Worm (Caenorhabditis elegans) whole organism, midembryonic: ENCODE measurements around the gene ora-1.

Source experiments
- T22C8.4 ChIP-seq: fragments of 200-800 bp; sonication (Bioruptor generic); IDR thresholded peaks from 2 replicates; pipeline ENCODE4 v1.3.6; 2022; ENCODE audit warnings: missing genetic modification characterization, missing compliant biosample characterization
- cog-1 ChIP-seq: sonication (generic microtip); optimal IDR thresholded peaks from 2 replicates; lab custom pipeline; 2016; ENCODE audit warnings: missing genetic modification characterization, missing compliant biosample characterization
- flt-1 ChIP-seq: fragments of 200-800 bp; sonication (Bioruptor generic); IDR thresholded peaks from 2 replicates; pipeline ENCODE4 v1.3.6; 2022; ENCODE audit warnings: missing genetic modification characterization, missing compliant biosample characterization
- klf-2 ChIP-seq: fragments of 200-800 bp; sonication (Bioruptor generic); conservative IDR thresholded peaks from 2 replicates; pipeline ENCODE4 v1.3.6; 2022; ENCODE audit warnings: missing genetic modification reagents, missing genetic modification characterization, missing compliant biosample characterization
- med-1 ChIP-seq: sonication (generic microtip); optimal IDR thresholded peaks from 2 replicates; lab custom pipeline; 2017; ENCODE audit warnings: missing genetic modification characterization, mild to moderate bottlenecking, missing compliant biosample characterization, antibody characterized with exemption, missing genetic modification reagents; ENCODE audit not compliant: insufficient read depth
- ref-1 ChIP-seq: fragments of 200-800 bp; sonication (Bioruptor generic); conservative IDR thresholded peaks from 2 replicates; pipeline ENCODE4 v1.3.6; 2022; ENCODE audit warnings: missing genetic modification reagents, missing genetic modification characterization, missing compliant biosample characterization
- tab-1 ChIP-seq: fragments of 200-800 bp; sonication (Bioruptor generic); IDR thresholded peaks from 2 replicates; pipeline ENCODE4 v1.3.6; 2022; ENCODE audit warnings: missing genetic modification characterization, missing compliant biosample characterization
- ztf-23 ChIP-seq: fragments of 200-800 bp; sonication (Bioruptor generic); IDR thresholded peaks from 2 replicates; pipeline ENCODE4 v1.3.6; 2022; ENCODE audit warnings: missing genetic modification reagents, missing genetic modification characterization, missing compliant biosample characterization
- ztf-29 ChIP-seq: fragments of 200-800 bp; sonication (Bioruptor generic); IDR thresholded peaks from 2 replicates; pipeline ENCODE4 v1.3.6; 2022; ENCODE audit warnings: missing genetic modification reagents, missing genetic modification characterization, missing compliant biosample characterization

ora-1 gene

DNA sequence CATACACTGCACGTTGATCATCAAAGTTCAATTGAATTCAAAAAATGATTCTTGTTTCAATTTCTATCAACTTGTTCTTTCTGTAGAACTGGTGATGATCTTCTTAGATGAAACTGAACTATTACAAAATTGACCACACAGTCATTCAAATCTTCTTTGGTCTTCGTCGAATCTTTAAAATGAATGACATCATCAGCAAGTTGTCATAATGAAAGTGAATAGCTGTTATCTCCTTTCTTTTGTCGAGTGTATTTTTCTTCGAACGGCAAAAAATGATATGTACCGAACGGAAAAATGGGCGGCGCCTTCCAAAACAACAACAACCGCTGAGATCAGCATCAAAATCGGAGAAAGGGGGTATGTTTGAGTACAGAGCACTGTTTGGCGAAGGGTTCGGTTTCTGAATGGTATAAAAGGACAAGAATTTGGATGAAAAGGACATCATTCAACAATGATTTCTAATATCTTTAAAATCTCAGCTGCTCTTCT lies at the start of gene ora-1:
TSS of gene ora-1 (plus strand) at position 439 of the 489 bp plus-strand sequence.
- TF ChIP-seq klf-2 (GFP tag; lab: Robert Waterston, UW) (no peak), cog-1 (no peak)

DNA sequence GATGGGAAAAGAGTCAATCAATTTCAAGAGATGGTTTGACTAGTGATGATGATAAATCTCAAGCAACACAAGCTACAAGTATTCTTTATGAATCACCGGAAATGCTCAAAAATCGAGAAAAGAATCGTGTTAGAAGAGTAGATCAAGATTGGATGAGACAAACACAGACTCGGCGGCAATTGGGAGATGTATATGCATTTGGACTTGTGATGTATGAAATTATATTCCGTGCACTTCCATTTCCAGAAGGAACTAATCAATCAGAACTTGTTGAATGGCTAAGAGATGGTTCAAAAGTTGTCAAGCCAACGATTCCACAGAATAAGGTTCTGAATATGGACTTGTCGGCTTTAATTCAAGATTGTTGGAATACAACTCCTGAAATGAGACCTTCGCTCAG lies 45.8 kb upstream of the ora-1 start:
- no peak for TF ChIP-seq flt-1 (GFP tag; lab: Robert Waterston, UW)
- TF ChIP-seq tab-1 (GFP tag; lab: Robert Waterston, UW): no peak
- TF ChIP-seq T22C8.4: no peak
- no peak for TF ChIP-seq cog-1
- TF ChIP-seq klf-2 (GFP tag; lab: Robert Waterston, UW): no peak

DNA sequence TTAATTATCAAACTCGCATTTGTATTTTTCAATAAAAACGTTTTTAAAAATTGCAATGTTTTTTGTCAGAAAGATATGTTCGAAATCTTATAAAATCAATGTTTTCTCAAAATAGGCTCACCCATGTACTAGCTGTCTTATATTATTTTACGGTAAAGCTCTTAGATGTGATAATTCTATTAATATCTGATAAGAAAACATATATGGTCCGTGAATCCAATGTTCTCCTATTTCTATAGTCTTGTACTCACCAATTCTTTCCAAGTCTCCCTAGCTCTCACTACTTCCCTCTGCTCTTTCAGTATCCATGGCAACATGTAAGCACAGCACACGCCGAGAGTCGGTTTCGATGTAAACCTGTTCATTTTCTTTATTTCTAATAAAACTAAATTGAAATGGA lies 44.0 kb upstream of the ora-1 start, which contains the start of gene bbs-2:
TSS of gene bbs-2 (plus strand) at position 301 of the 400 bp plus-strand sequence.
- TF ChIP-seq ref-1: no peak
- no peak for TF ChIP-seq klf-2 (GFP tag; lab: Robert Waterston, UW)
- TF ChIP-seq tab-1 (GFP tag; lab: Robert Waterston, UW): no peak
- TF ChIP-seq ztf-29 (GFP tag; lab: Robert Waterston, UW): no peak
- TF ChIP-seq flt-1 (GFP tag; lab: Robert Waterston, UW): no peak
- no peak for TF ChIP-seq T22C8.4
- no peak for TF ChIP-seq med-1
- TF ChIP-seq cog-1: no peak
- no peak for TF ChIP-seq ztf-23 (GFP tag; lab: Robert Waterston, UW)

DNA sequence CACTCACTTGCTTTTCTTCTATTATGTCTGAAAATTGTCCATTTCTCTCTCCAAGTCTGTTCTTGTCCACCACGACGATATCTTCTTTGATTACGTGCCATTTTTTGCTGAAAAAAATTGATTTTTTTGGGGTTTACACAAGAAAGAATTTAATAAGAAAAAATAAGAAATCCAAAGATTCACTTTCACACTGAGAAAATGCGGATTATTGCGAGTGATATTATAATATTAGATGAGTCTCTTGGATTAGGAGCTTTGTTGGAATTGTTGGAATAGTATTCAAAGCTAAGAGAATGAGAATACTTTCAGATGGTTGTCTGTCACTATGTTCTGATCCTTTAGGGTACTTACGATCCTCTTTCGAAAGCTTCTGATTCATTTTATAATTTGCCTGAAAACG lies 38.9 kb upstream of the ora-1 start, which contains the start of gene F20D12.7:
TSS of gene F20D12.7 (minus strand) at position 101 of the 400 bp plus-strand sequence.
- no peak for TF ChIP-seq ref-1
- TF ChIP-seq ztf-29 (GFP tag; lab: Robert Waterston, UW): no peak
- TF ChIP-seq ztf-23 (GFP tag; lab: Robert Waterston, UW): no peak
- no peak for TF ChIP-seq cog-1
- TF ChIP-seq flt-1 (GFP tag; lab: Robert Waterston, UW): no peak
- no peak for TF ChIP-seq tab-1 (GFP tag; lab: Robert Waterston, UW)
- no peak for TF ChIP-seq klf-2 (GFP tag; lab: Robert Waterston, UW)

DNA sequence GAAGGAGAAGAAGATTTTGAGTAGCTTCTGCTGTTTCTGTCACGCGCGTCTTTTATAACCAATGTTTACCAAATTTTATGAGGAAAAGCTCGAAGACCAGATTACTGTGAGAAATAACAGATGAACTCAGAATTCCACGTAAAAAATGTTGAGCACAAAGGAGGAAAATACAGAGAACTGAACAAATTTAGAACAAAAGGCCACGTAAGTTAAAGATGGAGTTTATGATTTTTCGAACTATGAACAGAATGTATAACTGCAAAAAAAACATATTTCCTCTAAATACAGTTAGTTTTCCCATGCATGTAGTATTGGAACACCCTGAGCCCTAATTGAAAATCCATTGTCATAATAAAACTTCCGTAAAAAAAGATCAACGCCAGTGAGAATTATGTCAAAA lies 36.8 kb upstream of the ora-1 start, which contains the start of gene exc-9:
TSS of gene exc-9 (minus strand) at position 101 of the 400 bp plus-strand sequence.
- TF ChIP-seq klf-2 (GFP tag; lab: Robert Waterston, UW): no peak
- TF ChIP-seq flt-1 (GFP tag; lab: Robert Waterston, UW): no peak
- TF ChIP-seq med-1: no peak
- no peak for TF ChIP-seq ref-1
- TF ChIP-seq tab-1 (GFP tag; lab: Robert Waterston, UW): no peak
- TF ChIP-seq ztf-23 (GFP tag; lab: Robert Waterston, UW): no peak

DNA sequence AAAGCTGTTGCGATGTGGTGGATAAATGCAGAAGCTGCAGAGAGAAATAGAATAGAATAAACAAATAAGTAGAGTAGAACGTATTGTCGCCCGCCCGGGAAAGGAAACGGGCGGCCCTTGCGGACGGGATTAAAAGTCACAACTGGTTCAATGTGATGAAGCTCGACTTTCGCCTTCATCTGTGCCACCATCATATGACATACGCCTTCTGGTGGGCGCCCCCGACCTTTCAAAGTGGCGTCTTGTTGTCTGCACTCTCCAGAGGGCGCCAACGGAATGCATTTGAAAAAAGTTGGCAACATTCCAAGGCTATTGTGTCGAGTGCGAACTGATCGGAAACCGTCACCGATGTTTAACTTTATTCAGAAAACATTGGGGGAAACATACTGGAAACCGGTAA lies 34.4 kb upstream of the ora-1 start:
- TF ChIP-seq klf-2 (GFP tag; lab: Robert Waterston, UW) (no peak), med-1 (no peak), tab-1 (GFP tag; lab: Robert Waterston, UW) (no peak), T22C8.4 (no peak), ztf-23 (GFP tag; lab: Robert Waterston, UW) (no peak)

DNA sequence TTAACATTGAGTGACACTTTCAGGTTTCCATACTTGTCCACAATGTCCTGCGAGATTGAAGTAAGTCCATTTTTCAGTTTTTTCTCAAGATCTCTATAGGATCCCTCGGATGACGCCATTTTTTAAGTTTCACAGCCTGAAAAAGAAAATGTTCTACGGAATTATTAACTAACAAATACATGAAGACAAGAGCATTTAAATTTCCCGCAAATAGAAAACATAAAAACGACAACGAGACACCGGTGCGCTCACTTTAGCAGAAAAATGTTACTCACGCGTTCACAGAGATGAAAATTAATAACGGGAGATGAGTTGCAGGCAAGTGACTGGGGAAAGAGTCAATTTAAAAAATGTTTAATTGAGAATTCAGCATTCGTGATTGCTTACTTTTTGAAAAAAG lies 31.2 kb upstream of the ora-1 start, which contains the start of gene czw-1:
TSS of gene czw-1 (minus strand) at position 369 of the 400 bp plus-strand sequence.
- no peak for TF ChIP-seq cog-1
- no peak for TF ChIP-seq med-1
- TF ChIP-seq ztf-23 (GFP tag; lab: Robert Waterston, UW): no peak
- no peak for TF ChIP-seq ref-1
- no peak for TF ChIP-seq T22C8.4
- no peak for TF ChIP-seq tab-1 (GFP tag; lab: Robert Waterston, UW)
- TF ChIP-seq ztf-29 (GFP tag; lab: Robert Waterston, UW): no peak
- no peak for TF ChIP-seq flt-1 (GFP tag; lab: Robert Waterston, UW)
- no peak for TF ChIP-seq klf-2 (GFP tag; lab: Robert Waterston, UW)

DNA sequence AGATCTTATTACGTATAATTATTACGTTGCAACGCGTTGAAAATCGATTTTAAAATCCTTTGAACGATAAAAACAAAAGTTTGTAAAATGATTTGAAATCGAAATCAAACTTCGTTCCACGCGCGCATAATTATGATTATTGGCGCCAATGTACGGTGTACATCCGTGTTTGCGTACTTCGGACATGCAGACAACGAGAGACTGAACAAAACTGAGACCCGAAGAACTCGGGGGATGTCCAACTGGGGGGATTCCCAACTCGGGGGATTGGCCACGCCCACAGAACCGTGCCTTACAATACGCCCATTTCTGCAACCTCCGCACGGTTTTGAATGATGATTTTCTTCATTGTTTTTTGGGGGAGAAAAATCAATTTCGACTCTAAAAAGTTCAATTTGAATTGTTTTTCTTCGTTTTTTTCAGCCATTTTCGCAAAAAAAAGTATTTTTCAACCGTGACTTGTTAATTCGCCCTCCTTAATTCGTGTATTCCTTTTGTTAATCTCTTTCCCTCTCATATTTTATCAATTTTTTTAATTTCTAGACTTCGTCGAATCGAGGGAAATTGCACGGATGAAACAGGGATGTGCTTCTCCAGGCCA lies 30.7 kb upstream of the ora-1 start, which contains the start of gene F20D12.12:
TSS of gene F20D12.12 (plus strand) at position 542 of the 601 bp plus-strand sequence.
- TF ChIP-seq cog-1: peak; percentile 66
- TF ChIP-seq flt-1 (GFP tag; lab: Robert Waterston, UW): peak; percentile 84
- 0 out of 2 replicates have a peak, but pooled peaks have one; percentile 45 for TF ChIP-seq klf-2 (GFP tag; lab: Robert Waterston, UW)
- peak; percentile 47; the same call in 1 of the 2 replicates for TF ChIP-seq T22C8.4
- peak; percentile 37; the same call in 1 of the 2 replicates for TF ChIP-seq tab-1 (GFP tag; lab: Robert Waterston, UW)
- TF ChIP-seq ztf-23 (GFP tag; lab: Robert Waterston, UW): peak; percentile 87

DNA sequence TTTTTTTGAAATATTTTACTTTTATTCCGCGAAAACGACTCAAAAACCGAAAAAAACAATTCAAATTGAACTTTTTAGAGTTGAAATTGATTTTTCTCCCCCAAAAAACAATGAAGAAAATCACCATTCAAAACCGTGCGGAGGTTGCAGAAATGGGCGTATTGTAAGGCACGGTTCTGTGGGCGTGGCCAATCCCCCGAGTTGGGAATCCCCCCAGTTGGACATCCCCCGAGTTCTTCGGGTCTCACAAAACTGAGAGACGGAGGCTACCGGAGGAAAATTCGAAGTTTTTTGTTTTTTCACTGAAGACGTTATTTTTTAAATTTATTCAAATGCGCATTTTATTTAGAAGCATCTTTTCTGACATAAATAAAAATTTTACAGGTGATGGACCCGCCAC lies 29.4 kb upstream of the ora-1 start, which contains the start of gene mcm-3AP:
TSS of gene mcm-3AP (plus strand) at position 383 of the 400 bp plus-strand sequence.
- TF ChIP-seq ztf-23 (GFP tag; lab: Robert Waterston, UW) (peak; percentile 84), flt-1 (GFP tag; lab: Robert Waterston, UW) (peak; percentile 83), tab-1 (GFP tag; lab: Robert Waterston, UW) (0 out of 2 replicates have a peak, but pooled peaks have one; percentile 26), klf-2 (GFP tag; lab: Robert Waterston, UW) (peak; percentile 80), T22C8.4 (peak; percentile 65)

DNA sequence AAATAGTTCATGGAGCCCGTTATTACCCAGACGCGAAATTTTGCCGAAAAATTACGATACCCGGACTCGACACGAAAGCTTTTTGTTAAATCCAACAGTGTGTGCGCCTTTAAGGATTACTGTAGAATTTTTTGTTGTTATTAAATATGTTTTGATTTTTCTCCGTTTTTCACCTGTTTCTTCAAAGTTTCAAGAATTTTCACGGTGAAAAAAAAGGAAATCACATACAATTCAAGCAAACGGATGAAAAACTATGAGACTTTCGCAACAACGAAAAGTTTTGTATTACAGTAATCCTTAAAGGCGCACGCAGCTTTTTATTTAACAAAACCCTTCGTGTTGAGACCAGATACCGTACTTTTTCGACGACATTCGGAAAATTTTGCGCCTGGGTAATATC lies 23.7 kb upstream of the ora-1 start:
- TF ChIP-seq med-1: no peak
- no peak for TF ChIP-seq tab-1 (GFP tag; lab: Robert Waterston, UW)

DNA sequence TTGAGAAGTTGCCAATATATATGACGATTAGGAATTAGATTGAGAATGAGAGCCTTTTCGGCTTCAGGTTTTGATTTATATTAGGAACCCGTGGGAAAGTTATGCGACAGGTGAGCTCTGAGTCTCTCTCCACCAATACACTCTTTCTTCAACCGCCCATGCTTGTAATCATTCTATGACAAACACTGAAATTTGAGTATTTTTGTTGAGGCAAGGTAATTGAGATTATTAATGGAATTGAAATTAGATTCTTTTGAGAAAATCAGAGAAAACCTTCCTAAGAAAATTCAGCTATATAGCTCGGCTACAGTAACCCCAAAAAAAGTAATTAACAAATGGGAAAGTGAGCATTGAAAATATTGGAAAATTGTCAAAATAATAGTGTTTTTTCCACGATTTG lies 21.8 kb upstream of the ora-1 start, which contains the start of gene ceh-19:
TSS of gene ceh-19 (minus strand) at position 101 of the 400 bp plus-strand sequence.
- no peak for TF ChIP-seq klf-2 (GFP tag; lab: Robert Waterston, UW)
- TF ChIP-seq ref-1: no peak
- no peak for TF ChIP-seq tab-1 (GFP tag; lab: Robert Waterston, UW)
